Worm (Caenorhabditis elegans) whole organism, young adult: ENCODE data around the gene F35D2.2.

Experiments used
- F39B2.1 ChIP-seq: fragments of 200-800 bp; sonication (Bioruptor generic); IDR thresholded peaks from 2 replicates; pipeline ENCODE4 v1.3.6; 2022; ENCODE audit warnings: missing genetic modification reagents, missing genetic modification characterization, missing compliant biosample characterization
- Y56A3A.18 ChIP-seq: fragments of 200-800 bp; sonication (Bioruptor generic); IDR thresholded peaks from 2 replicates; pipeline ENCODE4 v1.3.6; 2022; ENCODE audit warnings: missing genetic modification reagents, missing genetic modification characterization, missing compliant biosample characterization
- cebp-1 ChIP-seq, 2 experiments: fragments of 200-800 bp in 1 of 2; sonication (Bioruptor generic) in 1 of 2; sonication (generic microtip) in 1 of 2; IDR thresholded peaks in 1 of 2; optimal IDR thresholded peaks in 1 of 2; 2 replicates each; pipeline versions ENCODE4 v1.3.6 to Lab custom; 2017 to 2022; ENCODE audit warnings: missing compliant biosample characterization in 2 of 2, missing genetic modification characterization in 2 of 2, mild to moderate bottlenecking in 1 of 2, missing genetic modification reagents in 1 of 2, moderate library complexity in 1 of 2
- lsl-1 ChIP-seq: fragments of 200-800 bp; sonication (Bioruptor generic); optimal IDR thresholded peaks from 2 replicates; lab custom pipeline; 2018; ENCODE audit warnings: mild to moderate bottlenecking, missing genetic modification characterization, moderate library complexity, missing compliant biosample characterization
- xnd-1 ChIP-seq: sonication (generic microtip); optimal IDR thresholded peaks from 2 replicates; lab custom pipeline; 2016; ENCODE audit warnings: missing genotype, missing genetic modification reagents, missing genetic modification characterization, missing compliant biosample characterization

DNA sequence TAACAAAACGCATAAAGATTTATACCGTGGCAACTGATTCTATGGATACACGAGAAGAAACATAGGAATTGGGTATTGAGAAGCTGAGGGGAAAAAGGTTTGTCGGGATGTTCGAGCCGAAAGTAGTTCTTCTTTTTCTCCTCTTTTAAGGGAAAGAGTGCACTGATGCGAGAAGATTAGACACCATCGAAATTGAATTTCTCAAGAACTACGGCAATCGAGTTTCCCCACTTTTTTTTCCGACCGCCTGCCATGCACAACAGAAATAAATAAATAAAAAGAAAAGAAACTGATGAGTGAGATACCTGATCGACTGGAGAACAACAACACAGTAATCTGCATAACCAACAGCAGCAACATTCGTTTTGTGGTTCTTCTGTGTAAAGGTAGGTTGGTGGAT, 20.0 kb downstream of the F35D2.2 start:
- TF ChIP-seq lsl-1 (no peak), Y56A3A.18 (GFP tag; lab: Robert Waterston, UW) (no peak), xnd-1 (tag; lab: Kevin White, UChicago) (no peak), F39B2.1 (GFP tag; lab: Robert Waterston, UW) (no peak), cebp-1 (GFP tag; IDR thresholded peaks at IDR 0.05; lab: Robert Waterston, UW) (no peak), cebp-1 (tag; optimal IDR thresholded peaks at IDR 0.05; lab: Kevin White, UChicago) (no peak)
